In the genomic region with DNA sequence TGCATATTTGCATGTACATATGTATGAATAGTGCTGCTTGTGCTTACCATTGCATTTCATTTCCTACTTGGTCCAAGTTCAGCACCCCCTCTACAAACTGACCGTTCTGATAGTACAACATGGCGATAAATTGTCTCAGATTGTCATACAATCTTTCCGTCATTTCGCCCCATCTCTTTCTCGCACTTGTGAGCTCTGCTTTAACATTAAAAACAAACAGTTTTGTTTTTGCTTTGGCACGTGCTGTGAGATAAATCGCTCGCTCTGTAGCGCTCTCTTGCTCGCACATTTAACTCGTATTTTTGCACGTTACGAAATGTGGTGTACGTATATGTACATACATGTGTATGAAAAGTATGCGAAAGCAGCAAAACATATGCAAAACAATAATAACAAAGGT, we compare ENCODE assay signal across 1 fruit fly cellular context.
A peak's percentile ranks its signal among the peaks of the same experiment; 100 is the strongest.
TF ChIP-seq lines count a peak whose summit lies in the region.

No protein-coding gene starts in this region.

TF ChIP-seq in whole organism, embryonic, 481 proteins besides CTCF, POLR2A, EP300 and RAD21 (continued from another document):
- TF ChIP-seq pita (GFP tag; optimal IDR thresholded peaks at IDR 0.05; lab: Kevin White, UChicago), result no peak
- no peak for TF ChIP-seq Abd-B (GFP tag; optimal IDR thresholded peaks at IDR 0.05; lab: Kevin White, UChicago)
- no peak for TF ChIP-seq cg (GFP tag; optimal IDR thresholded peaks at IDR 0.05; lab: Kevin White, UChicago)
- no peak for TF ChIP-seq sob (GFP tag; IDR thresholded peaks at IDR 0.05; lab: Robert Waterston, UW)
- TF ChIP-seq CG15269 (tag; optimal IDR thresholded peaks at IDR 0.05; lab: Kevin White, UChicago), result no peak
- TF ChIP-seq CG8944 (GFP tag; optimal IDR thresholded peaks at IDR 0.05; lab: Kevin White, UChicago), result no peak
- no peak for TF ChIP-seq CG17328 (GFP tag; IDR thresholded peaks at IDR 0.05; lab: Robert Waterston, UW)
- TF ChIP-seq Dref (GFP tag; IDR thresholded peaks at IDR 0.05; lab: Robert Waterston, UW), result no peak
- TF ChIP-seq CG33213 (GFP tag; optimal IDR thresholded peaks at IDR 0.05; lab: Kevin White, UChicago), result no peak
- no peak for TF ChIP-seq jumu (GFP tag; optimal IDR thresholded peaks at IDR 0.05; lab: Kevin White, UChicago)
- no peak for TF ChIP-seq pho (GFP tag; optimal IDR thresholded peaks at IDR 0.05; lab: Kevin White, UChicago)
- TF ChIP-seq CG8924 (tag; optimal IDR thresholded peaks at IDR 0.05; lab: Kevin White, UChicago), result no peak
- TF ChIP-seq wor (GFP tag; IDR thresholded peaks at IDR 0.05; lab: Robert Waterston, UW), result no peak
- TF ChIP-seq salm (tag; optimal IDR thresholded peaks at IDR 0.05; lab: Kevin White, UChicago), result no peak
- TF ChIP-seq CG2678 (tag; optimal IDR thresholded peaks at IDR 0.05; lab: Kevin White, UChicago), result no peak
- TF ChIP-seq CG6791 (GFP tag; IDR thresholded peaks at IDR 0.05; lab: Robert Waterston, UW; ENCODE audit: partially characterized antibody), result no peak
- TF ChIP-seq chinmo (GFP tag; IDR thresholded peaks at IDR 0.05; lab: Robert Waterston, UW; ENCODE audit: partially characterized antibody), result 0 out of 4 replicates have a peak, but pooled peaks have one; percentile 45
- no peak for TF ChIP-seq Tbp (GFP tag; optimal IDR thresholded peaks at IDR 0.05; lab: Kevin White, UChicago)
- TF ChIP-seq CG15479 (GFP tag; optimal IDR thresholded peaks at IDR 0.05; lab: Kevin White, UChicago), result peak; percentile 96
- TF ChIP-seq CG11695 (GFP tag; IDR thresholded peaks at IDR 0.05; lab: Robert Waterston, UW), result no peak
- TF ChIP-seq ash1 (GFP tag; optimal IDR thresholded peaks at IDR 0.05; lab: Kevin White, UChicago), result no peak
- TF ChIP-seq sug (tag; optimal IDR thresholded peaks at IDR 0.05; lab: Kevin White, UChicago), result peak; percentile 7
- peak; percentile 66 for TF ChIP-seq Hey (tag; optimal IDR thresholded peaks at IDR 0.05; lab: Kevin White, UChicago)
- no peak for TF ChIP-seq gce (GFP tag; IDR thresholded peaks at IDR 0.05; lab: Robert Waterston, UW)
- no peak for TF ChIP-seq Dll (GFP tag; IDR thresholded peaks at IDR 0.05; lab: Robert Waterston, UW; ENCODE audit: partially characterized antibody)
- no peak for TF ChIP-seq CG4282 (GFP tag; optimal IDR thresholded peaks at IDR 0.05; lab: Kevin White, UChicago)
- peak; percentile 88 for TF ChIP-seq cwo (GFP tag; optimal IDR thresholded peaks at IDR 0.05; lab: Kevin White, UChicago)
- TF ChIP-seq NC2α (GFP tag; optimal IDR thresholded peaks at IDR 0.05; lab: Kevin White, UChicago), result no peak
- TF ChIP-seq CG1603 (tag; optimal IDR thresholded peaks at IDR 0.05; lab: Kevin White, UChicago), result no peak
- TF ChIP-seq CG13296 (GFP tag; optimal IDR thresholded peaks at IDR 0.05; lab: Kevin White, UChicago), result no peak
- no peak for TF ChIP-seq zf30C (GFP tag; optimal IDR thresholded peaks at IDR 0.05; lab: Kevin White, UChicago)
- TF ChIP-seq Eip74EF (GFP tag; optimal IDR thresholded peaks at IDR 0.05; lab: Kevin White, UChicago), result peak in 1 of 2 experiments; percentile 7
- no peak for TF ChIP-seq Hand (GFP tag; optimal IDR thresholded peaks at IDR 0.05; lab: Kevin White, UChicago)
- TF ChIP-seq CG31224 (GFP tag; IDR thresholded peaks at IDR 0.05; lab: Robert Waterston, UW), result no peak
- TF ChIP-seq CG16863 (GFP tag; optimal IDR thresholded peaks at IDR 0.05; lab: Kevin White, UChicago), result no peak
- no peak for TF ChIP-seq CG4707 (GFP tag; optimal IDR thresholded peaks at IDR 0.05; lab: Kevin White, UChicago)
- no peak for TF ChIP-seq CG12236 (GFP tag; optimal IDR thresholded peaks at IDR 0.05; lab: Kevin White, UChicago)
- TF ChIP-seq CG14710 (tag; optimal IDR thresholded peaks at IDR 0.05; lab: Kevin White, UChicago), result no peak
- no peak for TF ChIP-seq B-H1 (GFP tag; IDR thresholded peaks at IDR 0.05; lab: Robert Waterston, UW)
- TF ChIP-seq scrt (GFP tag; optimal IDR thresholded peaks at IDR 0.05; lab: Kevin White, UChicago), result no peak
- no peak for TF ChIP-seq Aef1 (GFP tag; IDR thresholded peaks at IDR 0.05; lab: Robert Waterston, UW)
- no peak for TF ChIP-seq Nf-YC (tag; optimal IDR thresholded peaks at IDR 0.05; lab: Kevin White, UChicago)
- TF ChIP-seq ranshi (GFP tag; IDR thresholded peaks at IDR 0.05; lab: Robert Waterston, UW), result no peak
- TF ChIP-seq Bgb (GFP tag; IDR thresholded peaks at IDR 0.05; lab: Robert Waterston, UW; ENCODE audit: partially characterized antibody), result 0 out of 2 replicates have a peak, but pooled peaks have one; percentile 12
- TF ChIP-seq Awh (GFP tag; IDR thresholded peaks at IDR 0.05; lab: Robert Waterston, UW), result no peak
- no peak for TF ChIP-seq Pdp1 (GFP tag; optimal IDR thresholded peaks at IDR 0.05; lab: Kevin White, UChicago)
- no peak for TF ChIP-seq fd102C (GFP tag; optimal IDR thresholded peaks at IDR 0.05; lab: Kevin White, UChicago)
- TF ChIP-seq Atf-2 (GFP tag; optimal IDR thresholded peaks at IDR 0.05; lab: Kevin White, UChicago), result no peak
- TF ChIP-seq cas (GFP tag; IDR thresholded peaks at IDR 0.05; lab: Robert Waterston, UW), result no peak
- no peak for TF ChIP-seq ato (GFP tag; IDR thresholded peaks at IDR 0.05; lab: Robert Waterston, UW; ENCODE audit: partially characterized antibody)
- TF ChIP-seq dmrt99B (tag; optimal IDR thresholded peaks at IDR 0.05; lab: Kevin White, UChicago), result no peak
- no peak for TF ChIP-seq zfh1 (GFP tag; IDR thresholded peaks at IDR 0.05; lab: Robert Waterston, UW)
- TF ChIP-seq slbo (GFP tag; IDR thresholded peaks at IDR 0.05; lab: Robert Waterston, UW), result no peak
- no peak for TF ChIP-seq YL-1 (GFP tag; optimal IDR thresholded peaks at IDR 0.05; lab: Kevin White, UChicago)
- no peak for TF ChIP-seq mld (GFP tag; IDR thresholded peaks at IDR 0.05; lab: Robert Waterston, UW; ENCODE audit: partially characterized antibody)
- no peak for TF ChIP-seq hbn (GFP tag; IDR thresholded peaks at IDR 0.05; lab: Robert Waterston, UW; ENCODE audit: partially characterized antibody)
